Worm (Caenorhabditis elegans): ENCODE results near the gene C41H7.2.

DNA sequence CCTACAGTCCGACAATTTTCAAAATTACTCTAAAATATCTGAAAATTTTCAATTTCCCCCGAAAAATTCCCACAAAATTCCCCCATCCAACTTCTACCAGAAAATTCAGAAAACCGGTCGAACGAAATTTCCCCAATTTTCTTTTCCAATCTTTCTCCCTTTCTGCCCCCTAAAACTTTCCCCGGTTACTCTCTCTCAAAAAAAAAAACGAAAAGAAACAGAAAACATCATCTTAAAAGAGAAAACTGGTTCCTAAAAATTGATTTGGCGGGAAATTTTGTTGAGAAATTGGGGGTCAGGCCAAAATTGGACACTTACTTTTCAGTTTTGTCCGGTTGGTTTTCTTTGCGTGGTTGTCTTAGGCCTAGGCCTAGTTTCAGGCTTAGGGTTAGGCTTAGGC, 37.0 kb upstream of the C41H7.2 start:
- TF ChIP-seq him-1 (tag; optimal IDR thresholded peaks at IDR 0.05) (no peak), W03F9.2 (tag; optimal IDR thresholded peaks at IDR 0.05) (no peak), dao-5 (tag; optimal IDR thresholded peaks at IDR 0.05) (no peak)

Data from whole organism, L4/young adult.